Fruit fly (Drosophila melanogaster): ENCODE data around the gene CG33995.

Gene CG33995

dm6 chr2L:5004677-5005463 lies 38.2 kb upstream of the CG33995 start (continued):
- TF ChIP-seq Xbp1 (GFP tag; optimal IDR thresholded peaks at IDR 0.05) (peak; percentile 96), her (GFP tag; optimal IDR thresholded peaks at IDR 0.05) (peak; percentile 95), CG6654 (GFP tag; optimal IDR thresholded peaks at IDR 0.05) (peak; percentile 76), CG13424 (tag; optimal IDR thresholded peaks at IDR 0.05) (peak; percentile 95), zf30C (GFP tag; optimal IDR thresholded peaks at IDR 0.05) (no peak), CG4282 (GFP tag; optimal IDR thresholded peaks at IDR 0.05) (peak; percentile 88), HHEX (GFP tag; optimal IDR thresholded peaks at IDR 0.05) (peak; percentile 94), lab (GFP tag; optimal IDR thresholded peaks at IDR 0.05) (peak; percentile 99), Fer3 (tag; optimal IDR thresholded peaks at IDR 0.05) (peak; percentile 97), Sry-β (GFP tag; optimal IDR thresholded peaks at IDR 0.05) (no peak), HLHmδ (GFP tag; optimal IDR thresholded peaks at IDR 0.05) (no peak), run (tag; optimal IDR thresholded peaks at IDR 0.05) (peak; percentile 84), CG8924 (tag; optimal IDR thresholded peaks at IDR 0.05) (peak; percentile 94), NFAT (GFP tag; IDR thresholded peaks at IDR 0.05) (peak; percentile 92), CG16813 (GFP tag; IDR thresholded peaks at IDR 0.05; ENCODE audit: partially characterized antibody) (no peak), CG7786 (GFP tag; optimal IDR thresholded peaks at IDR 0.05) (peak; percentile 97), CG15696 (tag; optimal IDR thresholded peaks at IDR 0.05) (peak; percentile 80), NC2α (GFP tag; optimal IDR thresholded peaks at IDR 0.05) (peak; percentile 83), CG4328 (GFP tag; optimal IDR thresholded peaks at IDR 0.05) (peak; percentile 87), rib (GFP tag; IDR thresholded peaks at IDR 0.05) (peak; percentile 95), Antp (GFP tag; optimal IDR thresholded peaks at IDR 0.05) (peak; percentile 97), br (optimal IDR thresholded peaks at IDR 0.05) (no peak), Poxn (GFP tag; IDR thresholded peaks at IDR 0.05) (peak; percentile 85), HLH4C (GFP tag; IDR thresholded peaks at IDR 0.05; ENCODE audit: partially characterized antibody) (no peak), CG1832 (GFP tag; optimal IDR thresholded peaks at IDR 0.05) (peak; percentile 30), tgo (GFP tag; IDR thresholded peaks at IDR 0.05) (peak; percentile 95), CG3281 (GFP tag; optimal IDR thresholded peaks at IDR 0.05) (peak; percentile 95), CG7987 (GFP tag; optimal IDR thresholded peaks at IDR 0.05) (peak; percentile 89), CG6254 (GFP tag; optimal IDR thresholded peaks at IDR 0.05) (peak; percentile 83), Ssrp (tag; optimal IDR thresholded peaks at IDR 0.05) (peak; percentile 89), HmgZ (tag; optimal IDR thresholded peaks at IDR 0.05) (peak; percentile 96), lmd (GFP tag; IDR thresholded peaks at IDR 0.05) (peak; percentile 96), CG11085 (GFP tag; IDR thresholded peaks at IDR 0.05) (peak; percentile 95), hbn (GFP tag; IDR thresholded peaks at IDR 0.05; ENCODE audit: partially characterized antibody) (no peak), Mad (GFP tag; optimal IDR thresholded peaks at IDR 0.05) (peak; percentile 90), CG4617 (GFP tag; optimal IDR thresholded peaks at IDR 0.05; ENCODE audit: borderline replicate concordance) (peak; percentile 78), ato (GFP tag; IDR thresholded peaks at IDR 0.05; ENCODE audit: partially characterized antibody) (no peak), Mrtf (GFP tag; IDR thresholded peaks at IDR 0.05) (peak; percentile 94), CG11696 (GFP tag; IDR thresholded peaks at IDR 0.05) (peak; percentile 85), zen2 (GFP tag; IDR thresholded peaks at IDR 0.05; ENCODE audit: partially characterized antibody) (no peak), wdn (GFP tag; IDR thresholded peaks at IDR 0.05) (peak; percentile 95), Dad (GFP tag; optimal IDR thresholded peaks at IDR 0.05) (peak; percentile 94), CG9876 (GFP tag; optimal IDR thresholded peaks at IDR 0.05) (peak; percentile 92), kay (GFP tag; optimal IDR thresholded peaks at IDR 0.05) (peak; percentile 87), row (GFP tag; IDR thresholded peaks at IDR 0.05) (peak; percentile 98), CG1603 (tag; optimal IDR thresholded peaks at IDR 0.05) (peak; percentile 82), chm (GFP tag; IDR thresholded peaks at IDR 0.05) (peak; percentile 94), Dref (GFP tag; IDR thresholded peaks at IDR 0.05) (0 out of 2 replicates have a peak, but pooled peaks have one; percentile 36), fd64A (GFP tag; optimal IDR thresholded peaks at IDR 0.05) (peak; percentile 71)

Data from whole organism, embryonic.